Fruit fly (Drosophila melanogaster): ENCODE data around the gene msi.

Gene msi

dm6 chr3R:25515450-25516288, at the start of gene msi:
Gene msi (plus strand): TSS chr3R:25516118.
- TF ChIP-seq CG30431 (GFP tag; optimal IDR thresholded peaks at IDR 0.05) (peak; percentile 93), Dbx (GFP tag; IDR thresholded peaks at IDR 0.05) (peak; percentile 99), knrl (GFP tag; IDR thresholded peaks at IDR 0.05; ENCODE audit: partially characterized antibody) (no peak; the same call in 2 of the 3 replicates), caup (GFP tag; optimal IDR thresholded peaks at IDR 0.05; ENCODE audit: severe bottlenecking) (peak; percentile 98), peb (GFP tag; IDR thresholded peaks at IDR 0.05) (peak; percentile 97), CG11456 (GFP tag; IDR thresholded peaks at IDR 0.05) (peak; percentile 98), CG11560 (tag; IDR thresholded peaks at IDR 0.05) (peak; percentile 94), Dref (GFP tag; IDR thresholded peaks at IDR 0.05) (no peak), CG8281 (tag; optimal IDR thresholded peaks at IDR 0.05) (peak; percentile 94), CG17568 (GFP tag; optimal IDR thresholded peaks at IDR 0.05) (peak; percentile 92), CG33557 (GFP tag; optimal IDR thresholded peaks at IDR 0.05) (peak; percentile 97), Fer2 (tag; optimal IDR thresholded peaks at IDR 0.05) (peak; percentile 97), Sin3A (optimal IDR thresholded peaks at IDR 0.05) (no peak), Blimp-1 (GFP tag; optimal IDR thresholded peaks at IDR 0.05) (peak; percentile 99), C15 (GFP tag; IDR thresholded peaks at IDR 0.05) (peak; percentile 97), lola (GFP tag; optimal IDR thresholded peaks at IDR 0.05) (peak in 1 of 3 experiments; percentile 99), CG15269 (tag; optimal IDR thresholded peaks at IDR 0.05) (peak; percentile 99), ap (GFP tag; IDR thresholded peaks at IDR 0.05) (peak; percentile 98), tna (GFP tag; IDR thresholded peaks at IDR 0.05; ENCODE audit: partially characterized antibody) (peak; percentile 55; the same call in 1 of the 2 replicates), psq (GFP tag; optimal IDR thresholded peaks at IDR 0.05) (peak; percentile 94), al (GFP tag; IDR thresholded peaks at IDR 0.05) (peak; percentile 98), dmrt99B (tag; optimal IDR thresholded peaks at IDR 0.05) (peak; percentile 100), zfh2 (GFP tag; optimal IDR thresholded peaks at IDR 0.05) (peak; percentile 67), danr (GFP tag; IDR thresholded peaks at IDR 0.05) (peak; percentile 98), lbe (GFP tag; optimal IDR thresholded peaks at IDR 0.05) (peak; percentile 95), CG7928 (GFP tag; optimal IDR thresholded peaks at IDR 0.05) (peak; percentile 78), CG14965 (GFP tag; optimal IDR thresholded peaks at IDR 0.05; ENCODE audit: borderline replicate concordance) (peak; percentile 9), CG7839 (tag; optimal IDR thresholded peaks at IDR 0.05) (peak; percentile 100), Kr (GFP tag; optimal IDR thresholded peaks at IDR 0.05) (peak; percentile 50), hkb (optimal IDR thresholded peaks at IDR 0.05) (no peak), hkb (GFP tag; IDR thresholded peaks at IDR 0.05) (peak; percentile 99), CG2199 (GFP tag; IDR thresholded peaks at IDR 0.05) (peak; percentile 97), bigmax (GFP tag; optimal IDR thresholded peaks at IDR 0.05) (no peak), Fer1 (GFP tag; optimal IDR thresholded peaks at IDR 0.05) (peak; percentile 99), bbx (GFP tag; IDR thresholded peaks at IDR 0.05; ENCODE audit: partially characterized antibody) (peak; percentile 65), CG6683 (GFP tag; optimal IDR thresholded peaks at IDR 0.05) (peak; percentile 98), chn (GFP tag; optimal IDR thresholded peaks at IDR 0.05) (peak; percentile 86), CG12942 (GFP tag; optimal IDR thresholded peaks at IDR 0.05) (peak; percentile 97), CG6765 (GFP tag; optimal IDR thresholded peaks at IDR 0.05) (peak; percentile 95), CG8765 (GFP tag; IDR thresholded peaks at IDR 0.05) (peak; percentile 92), Nf-YA (GFP tag; IDR thresholded peaks at IDR 0.05) (peak; percentile 98), CG1832 (GFP tag; optimal IDR thresholded peaks at IDR 0.05) (peak; percentile 90), Opbp (GFP tag; IDR thresholded peaks at IDR 0.05; ENCODE audit: partially characterized antibody) (no peak; the same call in 1 of the 3 replicates), Elba2 (GFP tag; optimal IDR thresholded peaks at IDR 0.05) (peak; percentile 59), NC2α (GFP tag; optimal IDR thresholded peaks at IDR 0.05) (no peak), sima (GFP tag; optimal IDR thresholded peaks at IDR 0.05) (peak; percentile 53), vfl (GFP tag; optimal IDR thresholded peaks at IDR 0.05) (peak; percentile 79), mld (GFP tag; IDR thresholded peaks at IDR 0.05; ENCODE audit: partially characterized antibody) (no peak)
